Worm (Caenorhabditis elegans) whole organism, L4 larva: Measurements from ENCODE around the gene F47B7.3.

Experiments
- ctbp-1 ChIP-seq: fragments of 200-800 bp; sonication (Bioruptor generic); IDR thresholded peaks from 2 replicates; pipeline ENCODE4 v1.3.6; 2022; ENCODE audit warnings: missing genetic modification reagents, missing genetic modification characterization, missing compliant biosample characterization
- dpl-1 ChIP-seq: fragments of 150-350 bp; optimal IDR thresholded peaks from 2 replicates; lab custom pipeline; 2014; ENCODE audit warnings: missing biosample characterization, missing genetic modification reagents, missing genetic modification characterization
- hlh-30 ChIP-seq: sonication (generic microtip); optimal IDR thresholded peaks from 2 replicates; lab custom pipeline; 2017; ENCODE audit warnings: antibody characterized with exemption, mild to moderate bottlenecking, missing genetic modification characterization, missing compliant biosample characterization; ENCODE audit not compliant: insufficient read depth
- lsy-2 ChIP-seq, 2 experiments: fragments of 150-350 bp in 1 of 2; sonication (generic microtip) in 1 of 2; optimal IDR thresholded peaks; 2 replicates each; lab custom pipeline; 2014 to 2017; ENCODE audit warnings: missing biosample characterization in 2 of 2, missing genetic modification characterization in 2 of 2
- madf-5 ChIP-seq, 2 experiments: fragments of 200-800 bp; sonication (Bioruptor generic); IDR thresholded peaks; 2 replicates each; pipeline ENCODE4 v1.3.6; 2022; ENCODE audit warnings: missing compliant biosample characterization in 2 of 2, missing genetic modification characterization in 2 of 2
- madf-9 ChIP-seq: fragments of 200-800 bp; sonication (Bioruptor generic); conservative IDR thresholded peaks from 2 replicates; pipeline ENCODE4 v1.3.6; 2022; ENCODE audit warnings: missing genetic modification reagents, missing genetic modification characterization, missing compliant biosample characterization
- nhr-11 ChIP-seq: fragments of 150-350 bp; optimal IDR thresholded peaks from 2 replicates; lab custom pipeline; 2014; ENCODE audit warnings: missing biosample characterization, missing genetic modification characterization
- nhr-111 ChIP-seq: fragments of 200-800 bp; sonication (Bioruptor generic); optimal IDR thresholded peaks from 2 replicates; lab custom pipeline; 2018; ENCODE audit warnings: mild to moderate bottlenecking, missing genetic modification characterization, missing compliant biosample characterization
- nhr-25 ChIP-seq: sonication (generic microtip); optimal IDR thresholded peaks from 2 replicates; lab custom pipeline; 2017; ENCODE audit warnings: missing genetic modification characterization, mild to moderate bottlenecking, missing compliant biosample characterization, antibody characterized with exemption, moderate library complexity, borderline replicate concordance; ENCODE audit not compliant: insufficient read depth
- snpc-4 ChIP-seq: fragments of 150-350 bp; optimal IDR thresholded peaks from 2 replicates; lab custom pipeline; 2014; ENCODE audit warnings: missing biosample characterization, missing genetic modification characterization
- unc-62 ChIP-seq, 3 experiments: fragments of 150-350 bp in 1 of 3; sonication (generic microtip); optimal IDR thresholded peaks in 2 of 3; peaks in 1 of 3; 1 replicate in 1 of 3; 2 replicates in 2 of 3; lab custom pipeline; 2014 to 2017; ENCODE audit warnings: missing biosample characterization in 3 of 3, missing genetic modification characterization in 3 of 3, missing genetic modification reagents in 3 of 3, missing genotype in 1 of 3
- vab-7 ChIP-seq: fragments of 200-800 bp; sonication (Bioruptor generic); IDR thresholded peaks from 2 replicates; pipeline ENCODE4 v1.3.6; 2022; ENCODE audit warnings: missing genetic modification reagents, missing genetic modification characterization, missing compliant biosample characterization
- zag-1 ChIP-seq: fragments of 150-350 bp; optimal IDR thresholded peaks from 2 replicates; lab custom pipeline; 2014; ENCODE audit warnings: missing biosample characterization, missing genetic modification characterization
- zip-2 ChIP-seq: fragments of 150-350 bp; optimal IDR thresholded peaks from 2 replicates; lab custom pipeline; 2014; ENCODE audit warnings: missing biosample characterization, missing genetic modification characterization

- TF ChIP-seq snpc-4 (tag; lab: Kevin White, UChicago) (no peak), madf-9 (no peak), nhr-11 (tag; lab: Kevin White, UChicago) (no peak), dpl-1 (no peak), ctbp-1 (no peak), nhr-25 (tag; lab: Kevin White, UChicago) (no peak), hlh-30 (tag; lab: Kevin White, UChicago) (no peak), lsy-2 (tag; optimal IDR thresholded peaks at IDR 0.05; lab: Kevin White, UChicago) (no peak), vab-7 (GFP tag; lab: Robert Waterston, UW) (no peak), zip-2 (tag; lab: Kevin White, UChicago) (no peak), zag-1 (no peak), unc-62 (GFP tag; optimal IDR thresholded peaks at IDR 0.05 in 1 of 2; lab: Kevin White, UChicago) (no peak), unc-62 (tag; optimal IDR thresholded peaks at IDR 0.05; lab: Kevin White, UChicago) (no peak), madf-5 (GFP tag; IDR thresholded peaks at IDR 0.05; lab: Robert Waterston, UW) (no peak), nhr-111 (GFP tag; lab: Kevin White, UChicago) (no peak)
These were observed 11.8 kb downstream of the F47B7.3 start for ce11 chrX:3752443-3752842.
